Fruit fly (Drosophila melanogaster) whole organism, pupa: ENCODE measurements around the gene apn.
A peak's percentile ranks its signal among the peaks of the same experiment; 100 is the strongest.

ENCODE experiments used
- CG10348 ChIP-seq: fragments of 200-800 bp; sonication (Bioruptor generic); IDR thresholded peaks from 2 replicates; pipeline ENCODE4 v1.3.6; 2022; ENCODE audit warnings: missing biosample characterization, missing genetic modification characterization
- CG12605 ChIP-seq: fragments of 200-800 bp; sonication (Bioruptor generic); IDR thresholded peaks from 2 replicates; pipeline ENCODE4 v1.3.6; 2022; ENCODE audit warnings: missing biosample characterization, missing genetic modification characterization
- CG13204 ChIP-seq: fragments of 200-800 bp; sonication (Bioruptor generic); optimal IDR thresholded peaks from 2 replicates; lab custom pipeline; 2018; ENCODE audit warnings: missing biosample characterization, mild to moderate bottlenecking, missing genetic modification characterization, moderate library complexity
- CG14655 ChIP-seq: fragments of 200-800 bp; sonication (Bioruptor generic); optimal IDR thresholded peaks from 3 replicates; lab custom pipeline; 2017; ENCODE audit warnings: mild to moderate bottlenecking, missing biosample characterization, missing genetic modification reagents, missing genetic modification characterization
- CG15710 ChIP-seq: fragments of 200-800 bp; sonication (Bioruptor generic); optimal IDR thresholded peaks from 2 replicates; lab custom pipeline; 2018; ENCODE audit warnings: missing biosample characterization, mild to moderate bottlenecking, missing genetic modification characterization, moderate library complexity
- CG17806 ChIP-seq: fragments of 200-800 bp; sonication (Bioruptor generic); optimal IDR thresholded peaks from 2 replicates; lab custom pipeline; 2018; ENCODE audit warnings: missing biosample characterization, mild to moderate bottlenecking, missing genetic modification characterization, moderate library complexity
- CG32121 ChIP-seq: fragments of 200-800 bp; sonication (Bioruptor generic); IDR thresholded peaks from 2 replicates; pipeline ENCODE4 v1.3.6; 2022; ENCODE audit warnings: missing biosample characterization, missing genetic modification characterization
- CG34367 ChIP-seq: fragments of 200-800 bp; sonication (Bioruptor generic); optimal IDR thresholded peaks from 2 replicates; lab custom pipeline; 2018; ENCODE audit warnings: missing biosample characterization, mild to moderate bottlenecking, missing genetic modification characterization
- CG4496 ChIP-seq: fragments of 200-800 bp; sonication (Bioruptor generic); IDR thresholded peaks from 3 replicates; pipeline ENCODE4 v1.3.6; 2022; ENCODE audit warnings: missing biosample characterization, missing genetic modification characterization
- CG8159 ChIP-seq: fragments of 200-800 bp; sonication (Bioruptor generic); optimal IDR thresholded peaks from 3 replicates; lab custom pipeline; 2018; ENCODE audit warnings: missing biosample characterization, mild to moderate bottlenecking, missing genetic modification characterization, moderate library complexity
- CG8301 ChIP-seq: fragments of 200-800 bp; sonication (Bioruptor generic); optimal IDR thresholded peaks from 2 replicates; lab custom pipeline; 2018; ENCODE audit warnings: missing biosample characterization, mild to moderate bottlenecking, missing genetic modification characterization
- CG9948 ChIP-seq: fragments of 200-800 bp; sonication (Bioruptor generic); optimal IDR thresholded peaks from 2 replicates; lab custom pipeline; 2018; ENCODE audit warnings: missing biosample characterization, mild to moderate bottlenecking, missing genetic modification characterization, moderate library complexity
- D1 ChIP-seq: fragments of 200-800 bp; sonication (Bioruptor generic); optimal IDR thresholded peaks from 2 replicates; lab custom pipeline; 2018; ENCODE audit warnings: missing biosample characterization, mild to moderate bottlenecking, missing genetic modification characterization, moderate library complexity
- EcR ChIP-seq: fragments of 200-800 bp; sonication (Bioruptor generic); optimal IDR thresholded peaks from 3 replicates; lab custom pipeline; 2019; ENCODE audit warnings: missing biosample characterization, missing genetic modification characterization, mild to moderate bottlenecking, moderate library complexity, missing genetic modification reagents
- Ets98B ChIP-seq: fragments of 200-800 bp; sonication (Bioruptor generic); IDR thresholded peaks from 2 replicates; pipeline ENCODE4 v1.3.6; 2022; ENCODE audit warnings: missing biosample characterization, missing genetic modification characterization
- Pif1A ChIP-seq: fragments of 200-800 bp; sonication (Bioruptor generic); optimal IDR thresholded peaks from 3 replicates; lab custom pipeline; 2016; ENCODE audit warnings: missing biosample characterization, missing genetic modification characterization
- Pif1B ChIP-seq: fragments of 200-800 bp; sonication (Bioruptor generic); optimal IDR thresholded peaks from 3 replicates; lab custom pipeline; 2016; ENCODE audit warnings: missing biosample characterization, missing genetic modification characterization
- Snoo ChIP-seq: fragments of 200-800 bp; sonication (Bioruptor generic); optimal IDR thresholded peaks from 3 replicates; lab custom pipeline; 2017; ENCODE audit warnings: missing biosample characterization, mild to moderate bottlenecking, missing genetic modification characterization, inconsistent platforms
- fd96Ca ChIP-seq: fragments of 200-800 bp; sonication (Bioruptor generic); IDR thresholded peaks from 3 replicates; pipeline ENCODE4 v1.3.6; 2022; ENCODE audit warnings: missing biosample characterization, missing genetic modification characterization
- gl ChIP-seq: fragments of 200-800 bp; sonication (Bioruptor generic); optimal IDR thresholded peaks from 2 replicates; lab custom pipeline; 2018; ENCODE audit warnings: missing biosample characterization, mild to moderate bottlenecking, missing genetic modification characterization
- rn ChIP-seq: fragments of 200-800 bp; sonication (Bioruptor generic); IDR thresholded peaks from 2 replicates; pipeline ENCODE4 v1.3.6; 2022; ENCODE audit warnings: missing biosample characterization, missing genetic modification characterization

apn gene

dm6 chr3R:13285110-13285509 is 3.5 kb downstream of the apn start:
- TF ChIP-seq CG4496 = no peak
- no peak for TF ChIP-seq D1
- no peak for TF ChIP-seq CG12605 (GFP tag; lab: Robert Waterston, UW)
- TF ChIP-seq Snoo (tag; lab: Kevin White, UChicago) = no peak
- no peak for TF ChIP-seq CG8159
- TF ChIP-seq EcR (GFP tag; lab: Kevin White, UChicago) = no peak

- TF ChIP-seq CG12605 (GFP tag; lab: Robert Waterston, UW) = no peak
- TF ChIP-seq CG4496 = 0 out of 3 replicates have a peak, but pooled peaks have one; percentile 12
Measured at dm6 chr3R:13279419-13279818, 9.2 kb downstream of the apn start, which contains the start of gene CG8630. Gene CG8630 (plus strand): TSS chr3R:13279721.

dm6 chr3R:13275473-13275872 is 13.1 kb downstream of the apn start:
- no peak for TF ChIP-seq CG13204 (GFP tag; lab: Kevin White, UChicago)
- no peak for TF ChIP-seq Ets98B (GFP tag; lab: Robert Waterston, UW)
- no peak for TF ChIP-seq CG8301
- no peak for TF ChIP-seq CG8159
- no peak for TF ChIP-seq CG32121 (GFP tag; lab: Robert Waterston, UW)
- no peak for TF ChIP-seq EcR (GFP tag; lab: Kevin White, UChicago)
- no peak for TF ChIP-seq CG34367 (tag; lab: Kevin White, UChicago)
- TF ChIP-seq CG4496 = no peak
- no peak for TF ChIP-seq fd96Ca
- no peak for TF ChIP-seq CG17806 (tag; lab: Kevin White, UChicago)
- no peak for TF ChIP-seq CG12605 (GFP tag; lab: Robert Waterston, UW)
- TF ChIP-seq gl (tag; lab: Kevin White, UChicago) = no peak

- TF ChIP-seq CG4496 (no peak), Ets98B (GFP tag; lab: Robert Waterston, UW) (peak; percentile 13; the same call in 1 of the 2 replicates), gl (tag; lab: Kevin White, UChicago) (no peak), Pif1A (GFP tag; lab: Kevin White, UChicago) (no peak), CG13204 (GFP tag; lab: Kevin White, UChicago) (no peak), Snoo (tag; lab: Kevin White, UChicago) (no peak), CG32121 (GFP tag; lab: Robert Waterston, UW) (no peak), CG12605 (GFP tag; lab: Robert Waterston, UW) (no peak)
Measured at dm6 chr3R:13274257-13274796, 14.3 kb downstream of the apn start.

- no peak for TF ChIP-seq D1
- TF ChIP-seq fd96Ca = no peak
- TF ChIP-seq CG10348 (GFP tag; lab: Robert Waterston, UW) = no peak
- TF ChIP-seq Snoo (tag; lab: Kevin White, UChicago) = no peak
Measured at dm6 chr3R:13273462-13273861, 15.2 kb downstream of the apn start.

dm6 chr3R:13271758-13272157 is 16.9 kb downstream of the apn start, which contains the start of gene TBC1D5:
Gene TBC1D5 (minus strand): TSS chr3R:13272011.
- TF ChIP-seq rn (GFP tag; lab: Robert Waterston, UW) (no peak), Pif1B (GFP tag; lab: Kevin White, UChicago) (no peak), CG17806 (tag; lab: Kevin White, UChicago) (no peak), CG32121 (GFP tag; lab: Robert Waterston, UW) (no peak), Pif1A (GFP tag; lab: Kevin White, UChicago) (no peak), CG34367 (tag; lab: Kevin White, UChicago) (no peak), Ets98B (GFP tag; lab: Robert Waterston, UW) (no peak), Snoo (tag; lab: Kevin White, UChicago) (no peak), CG4496 (no peak), CG12605 (GFP tag; lab: Robert Waterston, UW) (no peak), CG9948 (tag; lab: Kevin White, UChicago) (no peak), gl (tag; lab: Kevin White, UChicago) (no peak), CG15710 (tag; lab: Kevin White, UChicago) (no peak), CG13204 (GFP tag; lab: Kevin White, UChicago) (no peak), fd96Ca (no peak), CG14655 (GFP tag; lab: Kevin White, UChicago) (no peak), CG8301 (no peak), EcR (GFP tag; lab: Kevin White, UChicago) (no peak), CG8159 (no peak), CG10348 (GFP tag; lab: Robert Waterston, UW) (no peak)

dm6 chr3R:13270648-13271047 is 18.0 kb downstream of the apn start:
- TF ChIP-seq EcR (GFP tag; lab: Kevin White, UChicago) (peak; percentile 71), CG8159 (no peak)
